Fruit fly (Drosophila melanogaster) whole organism, embryonic: ENCODE results near the gene CG6163.

ENCODE experiments used
- Bdp1 ChIP-seq: fragments of 200-800 bp; sonication (Bioruptor generic); optimal IDR thresholded peaks from 3 replicates; lab custom pipeline; 2016; ENCODE audit warnings: missing biosample characterization, missing genetic modification characterization
- C15 ChIP-seq: fragments of 200-800 bp; sonication (Bioruptor generic); IDR thresholded peaks from 3 replicates; pipeline ENCODE4 v1.3.6; 2022; ENCODE audit warnings: missing biosample characterization, missing genetic modification characterization
- CG10267 ChIP-seq: fragments of 200-800 bp; sonication (Bioruptor generic); optimal IDR thresholded peaks from 2 replicates; lab custom pipeline; 2018; ENCODE audit warnings: missing biosample characterization, mild to moderate bottlenecking, missing genetic modification characterization, moderate library complexity
- CG10565 ChIP-seq: fragments of 200-800 bp; sonication (Bioruptor generic); optimal IDR thresholded peaks from 3 replicates; lab custom pipeline; 2016; ENCODE audit warnings: missing biosample characterization, mild to moderate bottlenecking, missing genetic modification characterization
- CG11093 ChIP-seq: fragments of 200-800 bp; sonication (Bioruptor generic); IDR thresholded peaks from 3 replicates; pipeline ENCODE4 v1.3.6; 2022; ENCODE audit warnings: missing biosample characterization, missing genetic modification characterization
- CG12071 ChIP-seq: fragments of 200-800 bp; sonication (Bioruptor generic); optimal IDR thresholded peaks from 3 replicates; lab custom pipeline; 2018; ENCODE audit warnings: missing biosample characterization, mild to moderate bottlenecking, missing genetic modification characterization
- CG12104 ChIP-seq: fragments of 200-800 bp; sonication (Bioruptor generic); optimal IDR thresholded peaks from 3 replicates; lab custom pipeline; 2016; ENCODE audit warnings: missing biosample characterization, missing genetic modification characterization
- CG13624 ChIP-seq: fragments of 200-800 bp; sonication (Bioruptor generic); optimal IDR thresholded peaks from 2 replicates; lab custom pipeline; 2016; ENCODE audit warnings: missing biosample characterization, missing genetic modification characterization
- CG14050 ChIP-seq: fragments of 200-800 bp; sonication (Bioruptor generic); IDR thresholded peaks from 3 replicates; pipeline ENCODE4 v1.3.6; 2022; ENCODE audit warnings: missing biosample characterization, missing genetic modification characterization
- CG1603 ChIP-seq: fragments of 200-800 bp; sonication (Bioruptor generic); optimal IDR thresholded peaks from 2 replicates; lab custom pipeline; 2019; ENCODE audit warnings: missing biosample characterization, mild to moderate bottlenecking, missing genetic modification characterization, moderate library complexity
- CG16813 ChIP-seq: fragments of 200-800 bp; sonication (Bioruptor generic); IDR thresholded peaks from 3 replicates; pipeline ENCODE4 v1.3.6; 2022; ENCODE audit warnings: missing biosample characterization, missing genetic modification characterization; ENCODE audit not compliant: partially characterized antibody
- CG17912 ChIP-seq: fragments of 200-800 bp; sonication (Bioruptor generic); optimal IDR thresholded peaks from 2 replicates; lab custom pipeline; 2018; ENCODE audit warnings: missing biosample characterization, mild to moderate bottlenecking, missing genetic modification characterization
- CG2129 ChIP-seq: fragments of 200-800 bp; sonication (Bioruptor generic); IDR thresholded peaks from 2 replicates; pipeline ENCODE4 v1.3.6; 2022; ENCODE audit warnings: missing biosample characterization, missing genetic modification characterization; ENCODE audit not compliant: partially characterized antibody
- CG2199 ChIP-seq: fragments of 200-800 bp; sonication (Bioruptor generic); IDR thresholded peaks from 3 replicates; pipeline ENCODE4 v1.3.6; 2022; ENCODE audit warnings: missing biosample characterization, missing genetic modification characterization
- CG2712 ChIP-seq: fragments of 200-800 bp; optimal IDR thresholded peaks from 3 replicates; lab custom pipeline; 2019; ENCODE audit warnings: missing biosample characterization, mild to moderate bottlenecking, missing genetic modification characterization, moderate library complexity
- CG3726 ChIP-seq: fragments of 200-800 bp; sonication (Bioruptor generic); IDR thresholded peaks from 3 replicates; pipeline ENCODE4, ENCODE4 v1.3.6; 2022; ENCODE audit warnings: missing biosample characterization, missing genetic modification characterization
- CG7271 ChIP-seq: fragments of 200-800 bp; sonication (Bioruptor generic); optimal IDR thresholded peaks from 2 replicates; lab custom pipeline; 2018; ENCODE audit warnings: missing biosample characterization, mild to moderate bottlenecking, missing genetic modification characterization, moderate library complexity
- CG7372 ChIP-seq: fragments of 200-800 bp; sonication (Bioruptor generic); IDR thresholded peaks from 2 replicates; pipeline ENCODE4 v1.3.6; 2022; ENCODE audit warnings: missing biosample characterization, missing genetic modification characterization
- CG8478 ChIP-seq: fragments of >200 bp; optimal IDR thresholded peaks from 2 replicates; lab custom pipeline; 2018
- CG8924 ChIP-seq: fragments of 200-800 bp; optimal IDR thresholded peaks from 3 replicates; lab custom pipeline; 2019; ENCODE audit warnings: missing biosample characterization, mild to moderate bottlenecking, missing genetic modification characterization, moderate library complexity
- Dad ChIP-seq: fragments of 200-800 bp; sonication (Bioruptor generic); optimal IDR thresholded peaks from 3 replicates; lab custom pipeline; 2016; ENCODE audit warnings: missing biosample characterization, missing genetic modification characterization
- Dfd ChIP-seq, 2 experiments: fragments of >200 bp; optimal IDR thresholded peaks; 2 replicates each; lab custom pipeline; 2017; ENCODE audit warnings: missing biosample characterization in 2 of 2, missing genetic modification characterization in 2 of 2
- Dll ChIP-seq: fragments of 200-800 bp; sonication (Bioruptor generic); IDR thresholded peaks from 4 replicates; pipeline ENCODE4 v1.3.6; 2022; ENCODE audit warnings: missing biosample characterization, missing genetic modification characterization; ENCODE audit not compliant: partially characterized antibody
- Dref ChIP-seq: fragments of 200-800 bp; sonication (Bioruptor generic); IDR thresholded peaks from 2 replicates; pipeline ENCODE4 v1.3.6; 2022; ENCODE audit warnings: missing biosample characterization, missing genetic modification characterization
- HLH3B ChIP-seq: fragments of 200-800 bp; sonication (Bioruptor generic); IDR thresholded peaks from 2 replicates; pipeline ENCODE4 v1.3.6; 2022; ENCODE audit warnings: missing biosample characterization, missing genetic modification characterization
- Lim3 ChIP-seq: fragments of 200-800 bp; sonication (Bioruptor generic); IDR thresholded peaks from 2 replicates; pipeline ENCODE4 v1.3.6; 2022; ENCODE audit warnings: missing biosample characterization, missing genetic modification characterization
- NC2β ChIP-seq: fragments of 200-800 bp; sonication (Bioruptor generic); optimal IDR thresholded peaks from 2 replicates; lab custom pipeline; 2016; ENCODE audit warnings: missing biosample characterization, missing genetic modification characterization
- NFAT ChIP-seq: fragments of 200-800 bp; sonication (Bioruptor generic); IDR thresholded peaks from 2 replicates; pipeline ENCODE4 v1.3.6; 2022; ENCODE audit warnings: missing biosample characterization, missing genetic modification characterization
- Spps ChIP-seq: fragments of 200-800 bp; sonication (Bioruptor generic); optimal IDR thresholded peaks from 2 replicates; lab custom pipeline; 2018; ENCODE audit warnings: missing biosample characterization, mild to moderate bottlenecking, missing genetic modification characterization
- Xrp1 ChIP-seq: fragments of 200-800 bp; sonication (Bioruptor generic); IDR thresholded peaks from 2 replicates; pipeline ENCODE4 v1.3.6; 2022; ENCODE audit warnings: missing biosample characterization, missing genetic modification characterization
- al ChIP-seq: fragments of 200-800 bp; sonication (Bioruptor generic); IDR thresholded peaks from 2 replicates; pipeline ENCODE4 v1.3.6; 2022; ENCODE audit warnings: missing biosample characterization, missing genetic modification characterization
- ase ChIP-seq: fragments of 200-800 bp; sonication (Bioruptor generic); IDR thresholded peaks from 3 replicates; pipeline ENCODE4 v1.3.6; 2022; ENCODE audit warnings: missing biosample characterization, missing genetic modification characterization
- croc ChIP-seq: fragments of 200-800 bp; sonication (Bioruptor generic); conservative IDR thresholded peaks from 3 replicates; pipeline ENCODE4 v1.3.6; 2022; ENCODE audit warnings: missing biosample characterization, missing genetic modification characterization
- dan ChIP-seq: fragments of 200-800 bp; sonication (Bioruptor generic); IDR thresholded peaks from 2 replicates; pipeline ENCODE4 v1.3.6; 2022; ENCODE audit warnings: missing biosample characterization, missing genetic modification characterization
- danr ChIP-seq: fragments of 200-800 bp; sonication (Bioruptor generic); IDR thresholded peaks from 2 replicates; pipeline ENCODE4 v1.3.6; 2022; ENCODE audit warnings: missing biosample characterization, missing genetic modification characterization
- eyg ChIP-seq: fragments of 200-800 bp; sonication (Bioruptor generic); optimal IDR thresholded peaks from 3 replicates; lab custom pipeline; 2016; ENCODE audit warnings: missing biosample characterization, missing genetic modification characterization
- fd64A ChIP-seq: fragments of 200-800 bp; sonication (Bioruptor generic); optimal IDR thresholded peaks from 3 replicates; lab custom pipeline; 2018; ENCODE audit warnings: missing biosample characterization, mild to moderate bottlenecking, missing genetic modification characterization
- gce ChIP-seq: fragments of 200-800 bp; sonication (Bioruptor generic); IDR thresholded peaks from 3 replicates; pipeline ENCODE4 v1.3.6; 2022; ENCODE audit warnings: missing biosample characterization, missing genetic modification characterization
- gem ChIP-seq: fragments of 200-800 bp; sonication (Bioruptor generic); optimal IDR thresholded peaks from 2 replicates; lab custom pipeline; 2019; ENCODE audit warnings: missing biosample characterization, mild to moderate bottlenecking, missing genetic modification characterization, moderate library complexity
- ind ChIP-seq: fragments of 200-800 bp; sonication (Bioruptor generic); optimal IDR thresholded peaks from 3 replicates; lab custom pipeline; 2016; ENCODE audit warnings: missing biosample characterization, missing genetic modification characterization
- klu ChIP-seq: fragments of 200-800 bp; sonication (Bioruptor generic); IDR thresholded peaks from 2 replicates; pipeline ENCODE4 v1.3.6; 2022; ENCODE audit warnings: missing biosample characterization, missing genetic modification characterization
- lov ChIP-seq, 2 experiments: fragments of 200-800 bp in 1 of 2; fragments of >200 bp in 1 of 2; sonication (Bioruptor generic) in 1 of 2; IDR thresholded peaks in 1 of 2; optimal IDR thresholded peaks in 1 of 2; 2 replicates in 1 of 2; 3 replicates in 1 of 2; pipeline versions ENCODE4 v1.3.6 to Lab custom; 2017 to 2022; ENCODE audit warnings: missing biosample characterization in 1 of 2, missing genetic modification characterization in 1 of 2
- mld ChIP-seq: fragments of 200-800 bp; sonication (Bioruptor generic); IDR thresholded peaks from 3 replicates; pipeline ENCODE4 v1.3.6; 2022; ENCODE audit warnings: missing biosample characterization, missing genetic modification characterization; ENCODE audit not compliant: partially characterized antibody
- onecut ChIP-seq: fragments of 200-800 bp; sonication (Bioruptor generic); IDR thresholded peaks from 2 replicates; pipeline ENCODE4 v1.3.6; 2022; ENCODE audit warnings: missing biosample characterization, missing genetic modification characterization
- pita ChIP-seq: fragments of 200-800 bp; sonication (Bioruptor generic); optimal IDR thresholded peaks from 2 replicates; lab custom pipeline; 2017; ENCODE audit warnings: missing biosample characterization, mild to moderate bottlenecking, missing genetic modification characterization
- repo ChIP-seq: fragments of 200-800 bp; sonication (Bioruptor generic); optimal IDR thresholded peaks from 2 replicates; lab custom pipeline; 2016; ENCODE audit warnings: missing biosample characterization, missing genetic modification characterization
- stc ChIP-seq: fragments of 200-800 bp; sonication (Bioruptor generic); IDR thresholded peaks from 2 replicates; pipeline ENCODE4 v1.3.6; 2022; ENCODE audit warnings: missing biosample characterization, missing genetic modification characterization
- unpg ChIP-seq: fragments of 200-800 bp; sonication (Bioruptor generic); optimal IDR thresholded peaks from 3 replicates; lab custom pipeline; 2018; ENCODE audit warnings: missing biosample characterization, mild to moderate bottlenecking, missing genetic modification characterization, moderate library complexity
- vfl ChIP-seq: fragments of 200-800 bp; sonication (Bioruptor generic); optimal IDR thresholded peaks from 2 replicates; lab custom pipeline; 2016; ENCODE audit warnings: missing biosample characterization, missing genetic modification characterization
- zfh1 ChIP-seq: fragments of 200-800 bp; sonication (Bioruptor generic); IDR thresholded peaks from 3 replicates; pipeline ENCODE4 v1.3.6; 2022; ENCODE audit warnings: missing biosample characterization, missing genetic modification characterization

Gene CG6163

dm6 chr3L:11369778-11370684 lies 5.3 kb upstream of the CG6163 start (continued):
- TF ChIP-seq ase, result no peak
- TF ChIP-seq repo (GFP tag; lab: Kevin White, UChicago), result no peak
- peak; percentile 72 for TF ChIP-seq CG10267 (tag; lab: Kevin White, UChicago)
- TF ChIP-seq Dref (GFP tag; lab: Robert Waterston, UW), result no peak
- no peak for TF ChIP-seq eyg (GFP tag; lab: Kevin White, UChicago)
- no peak for TF ChIP-seq CG11093
- no peak for TF ChIP-seq CG12071
- no peak for TF ChIP-seq C15 (GFP tag; lab: Robert Waterston, UW)
- TF ChIP-seq pita (GFP tag; lab: Kevin White, UChicago), result no peak
- no peak for TF ChIP-seq Dad (GFP tag; lab: Kevin White, UChicago)
- 0 out of 2 replicates have a peak, but pooled peaks have one; percentile 5 for TF ChIP-seq HLH3B (GFP tag; lab: Robert Waterston, UW)
- TF ChIP-seq CG2199, result no peak
- TF ChIP-seq CG8924, result peak; percentile 57
- no peak for TF ChIP-seq NFAT
- TF ChIP-seq croc (GFP tag; lab: Robert Waterston, UW), result peak; percentile 23; the same call in 1 of the 3 replicates
- peak; percentile 57 for TF ChIP-seq CG7271 (tag; lab: Kevin White, UChicago)
- TF ChIP-seq Dfd (GFP tag; optimal IDR thresholded peaks at IDR 0.05; lab: Kevin White, UChicago), result no peak
- TF ChIP-seq CG7372 (GFP tag; lab: Robert Waterston, UW), result no peak
- no peak for TF ChIP-seq CG1603 (tag; lab: Kevin White, UChicago)
- TF ChIP-seq CG16813 (GFP tag; lab: Robert Waterston, UW), result no peak
- 0 out of 3 replicates have a peak, but pooled peaks have one; percentile 19 for TF ChIP-seq CG3726
- no peak for TF ChIP-seq onecut (GFP tag; lab: Robert Waterston, UW)
- peak; percentile 36; the same call in 1 of the 2 replicates for TF ChIP-seq Xrp1
- no peak for TF ChIP-seq dan (GFP tag; lab: Robert Waterston, UW)
- no peak for TF ChIP-seq fd64A (GFP tag; lab: Kevin White, UChicago)
- TF ChIP-seq stc (GFP tag; lab: Robert Waterston, UW), result 0 out of 2 replicates have a peak, but pooled peaks have one; percentile 24
- TF ChIP-seq Lim3 (GFP tag; lab: Robert Waterston, UW), result no peak
- no peak for TF ChIP-seq lov (optimal IDR thresholded peaks at IDR 0.05; lab: Kevin White, UChicago)
- TF ChIP-seq lov (GFP tag; IDR thresholded peaks at IDR 0.05; lab: Robert Waterston, UW), result 0 out of 3 replicates have a peak, but pooled peaks have one; percentile 3
- peak; percentile 83 for TF ChIP-seq CG2712 (tag; lab: Kevin White, UChicago)
- peak; percentile 52 for TF ChIP-seq zfh1
- TF ChIP-seq CG13624 (GFP tag; lab: Kevin White, UChicago), result no peak
- TF ChIP-seq Spps, result peak; percentile 69
- no peak for TF ChIP-seq Bdp1 (GFP tag; lab: Kevin White, UChicago)
- no peak for TF ChIP-seq CG14050
- no peak for TF ChIP-seq CG17912 (GFP tag; lab: Kevin White, UChicago)
- no peak for TF ChIP-seq gce (GFP tag; lab: Robert Waterston, UW)
- TF ChIP-seq unpg (GFP tag; lab: Kevin White, UChicago), result peak; percentile 11
- no peak for TF ChIP-seq CG2129 (GFP tag; lab: Robert Waterston, UW)
- peak; percentile 16 for TF ChIP-seq ind (GFP tag; lab: Kevin White, UChicago)
- no peak for TF ChIP-seq NC2β (GFP tag; lab: Kevin White, UChicago)
- TF ChIP-seq klu (GFP tag; lab: Robert Waterston, UW), result no peak
- TF ChIP-seq CG8478 (lab: Kevin White, UChicago), result no peak
- TF ChIP-seq gem, result peak; percentile 45
- no peak for TF ChIP-seq danr (GFP tag; lab: Robert Waterston, UW)
- TF ChIP-seq CG10565 (GFP tag; lab: Kevin White, UChicago), result no peak
- TF ChIP-seq al (GFP tag; lab: Robert Waterston, UW), result no peak
- no peak for TF ChIP-seq CG12104
- TF ChIP-seq vfl (GFP tag; lab: Kevin White, UChicago), result no peak
- TF ChIP-seq Dll (GFP tag; lab: Robert Waterston, UW), result no peak
- no peak for TF ChIP-seq mld (GFP tag; lab: Robert Waterston, UW)
